Worm (Caenorhabditis elegans): Measurements from ENCODE around the gene ZK285.2.

DNA sequence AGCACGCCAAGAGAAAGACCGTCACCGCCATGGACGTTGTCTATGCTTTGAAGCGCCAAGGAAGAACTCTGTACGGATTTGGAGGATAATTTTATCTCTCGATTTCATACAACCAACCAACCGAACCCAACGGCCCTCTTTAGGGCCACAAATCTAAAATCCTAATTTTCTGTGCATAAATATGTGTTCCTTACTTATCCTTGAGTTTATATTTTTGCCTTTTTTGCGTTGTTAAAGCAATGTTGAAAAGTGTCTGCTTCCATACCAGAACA is 4.0 kb upstream of the ZK285.2 start:
- no peak for TF ChIP-seq B0261.1 (tag; optimal IDR thresholded peaks at IDR 0.05)
- no peak for TF ChIP-seq lin-35 (GFP tag; optimal IDR thresholded peaks at IDR 0.05)
- no peak for TF ChIP-seq ama-1 (optimal IDR thresholded peaks at IDR 0.05)
- TF ChIP-seq ama-1 (GFP tag; optimal IDR thresholded peaks at IDR 0.05) = no peak
